Worm (Caenorhabditis elegans): ENCODE data around the gene miga-1.

The miga-1 gene

DNA sequence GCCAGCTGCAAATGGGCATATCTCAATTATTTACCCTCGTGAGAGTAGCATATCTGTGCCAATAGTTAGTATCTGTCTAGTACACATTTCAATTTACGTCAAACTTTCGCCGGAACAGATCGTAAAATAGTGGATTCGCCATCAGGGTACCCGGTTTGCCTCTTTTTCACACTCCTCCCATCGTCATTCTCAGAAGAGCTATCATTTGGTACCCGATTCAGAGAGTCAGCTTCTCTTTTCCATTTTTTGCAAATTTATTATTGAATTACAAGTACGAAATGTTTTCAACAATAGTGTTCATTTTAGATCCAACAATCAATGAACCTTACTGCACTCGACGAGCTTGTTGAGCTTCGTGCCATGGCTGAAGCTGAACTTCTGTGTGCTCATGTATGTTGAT is 28.4 kb upstream of the miga-1 start, which contains the start of gene C54D10.5:
Gene C54D10.5, plus strand, starts transcription at position 301 of the 400 bp plus-strand sequence.
- TF ChIP-seq saeg-2 (GFP tag; IDR thresholded peaks at IDR 0.05), result no peak
- no peak for TF ChIP-seq ceh-44 (GFP tag; IDR thresholded peaks at IDR 0.05)
- TF ChIP-seq nhr-77 (tag; optimal IDR thresholded peaks at IDR 0.05), result no peak
- no peak for TF ChIP-seq lin-29 (GFP tag; IDR thresholded peaks at IDR 0.05)
- no peak for TF ChIP-seq attf-4 (tag; optimal IDR thresholded peaks at IDR 0.05)
- TF ChIP-seq nhr-28 (tag; optimal IDR thresholded peaks at IDR 0.05), result no peak

DNA sequence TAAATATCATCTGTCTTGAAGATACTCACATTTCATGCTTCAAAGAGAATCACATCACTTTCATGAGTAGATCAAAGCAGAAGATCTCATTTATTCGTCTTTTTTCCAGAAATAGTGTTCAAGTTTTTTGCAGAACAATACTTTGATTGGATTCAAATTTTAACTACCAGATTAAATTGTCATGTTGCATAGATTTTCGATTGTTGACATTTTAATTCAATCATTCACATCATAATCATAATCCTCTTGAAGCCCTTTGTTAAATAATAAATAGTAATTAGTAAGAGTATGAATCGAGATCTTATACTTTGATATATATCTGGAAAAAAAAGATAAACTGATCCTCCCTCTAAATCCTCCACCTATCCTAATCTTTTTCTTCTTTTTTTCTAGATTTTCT is 27.2 kb upstream of the miga-1 start:
- TF ChIP-seq lin-15B (tag; optimal IDR thresholded peaks at IDR 0.05) (no peak), hlh-30 (tag; optimal IDR thresholded peaks at IDR 0.05; ENCODE audit: insufficient read depth) (no peak), zip-11 (GFP tag; IDR thresholded peaks at IDR 0.05) (no peak), aly-2 (tag; optimal IDR thresholded peaks at IDR 0.05) (no peak), nhr-10 (tag; optimal IDR thresholded peaks at IDR 0.05) (no peak), T20F7.1 (GFP tag; optimal IDR thresholded peaks at IDR 0.05) (no peak), nhr-42 (GFP tag; IDR thresholded peaks at IDR 0.05) (no peak), lin-13 (GFP tag; optimal IDR thresholded peaks at IDR 0.05) (no peak)

DNA sequence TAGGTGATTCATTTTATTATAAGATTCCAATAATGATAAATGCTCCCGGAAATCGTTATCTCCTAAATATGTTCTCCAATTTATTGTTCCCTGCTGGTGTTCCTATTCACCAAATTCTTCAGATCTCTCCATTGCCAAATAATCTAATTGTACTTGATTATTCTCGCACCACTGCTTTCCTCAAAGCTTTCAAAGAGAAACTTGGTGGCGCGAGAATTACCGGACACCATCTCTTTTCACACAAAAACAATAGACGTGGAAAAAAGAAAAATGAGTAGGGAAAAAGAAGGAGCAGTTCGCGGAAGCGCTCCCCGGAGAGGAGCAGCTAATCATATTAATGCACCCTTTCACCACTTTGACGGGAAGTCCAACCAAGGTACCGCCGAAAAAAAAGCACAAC is 20.7 kb upstream of the miga-1 start:
- peak; percentile 61 for TF ChIP-seq aha-1 (tag)
- TF ChIP-seq daf-12 (tag; optimal IDR thresholded peaks at IDR 0.05), result no peak
- no peak for TF ChIP-seq nhr-25 (tag; optimal IDR thresholded peaks at IDR 0.05; ENCODE audit: borderline replicate concordance, insufficient read depth)

DNA sequence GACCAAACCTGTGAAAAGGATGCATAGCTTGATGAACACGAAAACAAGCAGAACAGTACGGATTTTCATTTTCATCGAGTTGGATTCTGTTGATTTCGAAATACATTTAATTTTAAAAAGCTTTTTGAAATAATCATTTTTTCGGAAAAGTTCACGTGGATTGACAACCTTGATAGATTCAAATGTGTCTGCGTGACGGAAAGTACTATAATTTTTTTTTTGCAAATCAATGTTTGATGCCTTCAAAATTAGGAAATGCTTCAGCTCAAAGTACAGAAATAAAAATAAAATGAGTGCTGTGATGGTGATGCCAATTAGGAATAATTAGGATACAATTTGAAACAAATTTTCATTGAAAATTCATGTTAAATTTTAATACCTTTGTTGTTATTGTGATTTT is 20.2 kb upstream of the miga-1 start, which contains the start of gene C54D10.4:
Gene C54D10.4, minus strand, starts transcription at position 101 of the 400 bp plus-strand sequence.
- no peak for TF ChIP-seq attf-4 (tag; optimal IDR thresholded peaks at IDR 0.05)
- TF ChIP-seq sdz-12 (GFP tag; optimal IDR thresholded peaks at IDR 0.05), result no peak
- no peak for TF ChIP-seq pqm-1 (tag; optimal IDR thresholded peaks at IDR 0.05)
- TF ChIP-seq F49E8.2 (tag; optimal IDR thresholded peaks at IDR 0.05; ENCODE audit: borderline replicate concordance), result no peak
- no peak for TF ChIP-seq mdl-1 (tag; optimal IDR thresholded peaks at IDR 0.05)
- TF ChIP-seq aha-1 (tag), result no peak
- TF ChIP-seq ceh-62 (tag; optimal IDR thresholded peaks at IDR 0.05), result no peak

DNA sequence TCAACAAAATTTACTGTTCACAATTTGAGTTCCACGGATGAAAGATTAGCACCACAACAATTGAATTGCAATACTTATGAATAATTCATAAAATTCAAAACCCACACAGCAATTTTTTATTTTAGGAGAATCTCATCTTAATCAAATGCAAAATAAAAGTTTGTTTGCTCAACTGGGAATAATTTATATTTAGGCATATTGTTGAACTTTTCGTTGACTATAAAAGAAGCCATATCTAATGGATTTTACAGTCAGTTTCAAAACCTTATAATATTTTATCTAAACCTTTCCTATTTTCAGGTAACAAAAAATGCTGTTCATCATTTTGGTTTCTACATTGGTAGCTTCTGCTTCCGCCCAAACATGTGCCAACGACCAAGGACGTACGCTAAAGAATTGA is 17.6 kb upstream of the miga-1 start, which contains the start of gene C54D10.3:
Gene C54D10.3, plus strand, starts transcription at position 301 of the 400 bp plus-strand sequence.
- TF ChIP-seq unc-62 (GFP tag; optimal IDR thresholded peaks at IDR 0.05 in 1 of 2) (peak in 1 of 2 experiments; percentile 87), unc-62 (tag; optimal IDR thresholded peaks at IDR 0.05) (no peak), lim-7 (GFP tag; IDR thresholded peaks at IDR 0.05) (no peak), ZK337.2 (GFP tag; IDR thresholded peaks at IDR 0.05) (no peak), spr-3 (GFP tag; optimal IDR thresholded peaks at IDR 0.05) (no peak), ztf-7 (tag; optimal IDR thresholded peaks at IDR 0.05) (no peak)

DNA sequence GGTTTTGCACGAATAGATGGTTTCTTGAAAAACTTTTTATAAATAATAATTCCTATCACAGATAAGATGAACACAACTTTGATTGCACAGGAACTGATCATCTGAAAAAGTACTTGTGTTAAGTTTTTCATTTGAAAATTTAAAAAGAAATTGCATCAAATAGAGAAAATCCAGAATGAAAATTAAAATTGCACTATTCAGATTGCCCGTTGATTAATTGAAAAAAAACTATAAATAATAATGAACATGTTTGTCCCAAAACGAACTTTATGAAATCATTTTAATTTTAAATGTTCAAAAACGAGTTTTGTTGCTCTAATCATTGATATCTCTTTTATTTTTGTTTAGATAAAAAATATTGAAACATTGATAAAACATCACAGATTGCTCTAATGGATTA is 16.6 kb upstream of the miga-1 start, which contains the start of gene cdr-3:
Gene cdr-3, minus strand, starts transcription at position 101 of the 400 bp plus-strand sequence.
- no peak for TF ChIP-seq Y105C5A.15 (GFP tag; IDR thresholded peaks at IDR 0.05)
- TF ChIP-seq pqm-1 (tag; optimal IDR thresholded peaks at IDR 0.05), result no peak
- TF ChIP-seq R02D3.7 (tag; optimal IDR thresholded peaks at IDR 0.05), result no peak
- TF ChIP-seq F49E8.2 (tag; optimal IDR thresholded peaks at IDR 0.05; ENCODE audit: borderline replicate concordance), result no peak
- no peak for TF ChIP-seq ZK546.5 (tag; optimal IDR thresholded peaks at IDR 0.05)
- no peak for TF ChIP-seq zfp-3 (GFP tag; conservative IDR thresholded peaks at IDR 0.05)
- TF ChIP-seq lim-7 (GFP tag; IDR thresholded peaks at IDR 0.05), result no peak

All from whole organism, L4 larva.